Worm (Caenorhabditis elegans) whole organism, L2 larva: ENCODE data around the gene sucl-2.

Experiments used
- C34F6.9 ChIP-seq: fragments of 150-350 bp; optimal IDR thresholded peaks from 2 replicates; lab custom pipeline; 2014; ENCODE audit warnings: missing biosample characterization, missing genetic modification characterization
- F13H6.1 ChIP-seq: sonication (generic microtip); optimal IDR thresholded peaks from 2 replicates; lab custom pipeline; 2016; ENCODE audit warnings: missing genetic modification characterization, missing compliant biosample characterization
- R02D3.7 ChIP-seq: fragments of 150-350 bp; optimal IDR thresholded peaks from 2 replicates; lab custom pipeline; 2014; ENCODE audit warnings: missing biosample characterization, missing genetic modification characterization
- Y55F3AM.14 ChIP-seq: fragments of 200-800 bp; sonication (Bioruptor generic); optimal IDR thresholded peaks from 2 replicates; lab custom pipeline; 2018; ENCODE audit warnings: mild to moderate bottlenecking, missing genetic modification characterization, missing compliant biosample characterization
- ZK546.5 ChIP-seq: sonication (generic microtip); optimal IDR thresholded peaks from 2 replicates; lab custom pipeline; 2017; ENCODE audit warnings: missing biosample characterization, missing genetic modification characterization
- alr-1 ChIP-seq: fragments of 150-350 bp; optimal IDR thresholded peaks from 2 replicates; lab custom pipeline; 2014; ENCODE audit warnings: missing biosample characterization, missing genetic modification characterization
- blmp-1 ChIP-seq: sonication (generic microtip); optimal IDR thresholded peaks from 2 replicates; lab custom pipeline; 2017; ENCODE audit warnings: missing genetic modification characterization, mild to moderate bottlenecking, missing compliant biosample characterization, antibody characterized with exemption, moderate library complexity; ENCODE audit not compliant: insufficient read depth
- ceh-16 ChIP-seq: fragments of 150-350 bp; optimal IDR thresholded peaks from 2 replicates; lab custom pipeline; 2014; ENCODE audit warnings: missing biosample characterization, missing genetic modification characterization
- ceh-82 ChIP-seq: fragments of 150-350 bp; optimal IDR thresholded peaks from 2 replicates; lab custom pipeline; 2014; ENCODE audit warnings: missing biosample characterization, missing genetic modification characterization
- dmd-4 ChIP-seq: sonication (generic microtip); optimal IDR thresholded peaks from 2 replicates; lab custom pipeline; 2017; ENCODE audit warnings: missing biosample characterization, missing genetic modification characterization
- egl-27 ChIP-seq: sonication (generic microtip); optimal IDR thresholded peaks from 3 replicates; lab custom pipeline; 2017; ENCODE audit warnings: missing biosample characterization, missing genetic modification reagents, missing genetic modification characterization
- elt-3 ChIP-seq: sonication (generic microtip); optimal IDR thresholded peaks from 2 replicates; lab custom pipeline; 2017; ENCODE audit warnings: missing biosample characterization, missing genetic modification characterization
- fos-1 ChIP-seq: fragments of 150-350 bp; optimal IDR thresholded peaks from 2 replicates; lab custom pipeline; 2014; ENCODE audit warnings: missing biosample characterization, missing genetic modification characterization
- lin-11 ChIP-seq: fragments of 150-350 bp; sonication (generic microtip); optimal IDR thresholded peaks from 2 replicates; lab custom pipeline; 2014; ENCODE audit warnings: missing biosample characterization, missing genetic modification characterization, inconsistent platforms, mixed read lengths
- lin-13 ChIP-seq: fragments of 150-350 bp; optimal IDR thresholded peaks from 2 replicates; lab custom pipeline; 2014; ENCODE audit warnings: missing biosample characterization, missing genetic modification reagents, missing genetic modification characterization
- lin-39 ChIP-seq: fragments of 150-350 bp; optimal IDR thresholded peaks from 2 replicates; lab custom pipeline; 2014; ENCODE audit warnings: missing biosample characterization, missing genetic modification reagents, missing genetic modification characterization
- lsy-2 ChIP-seq, 2 experiments: fragments of 150-350 bp in 1 of 2; sonication (generic microtip) in 1 of 2; optimal IDR thresholded peaks; 2 replicates each; lab custom pipeline; 2014 to 2017; ENCODE audit warnings: missing biosample characterization in 2 of 2, missing genetic modification characterization in 2 of 2
- mab-5 ChIP-seq: fragments of 150-350 bp; optimal IDR thresholded peaks from 2 replicates; lab custom pipeline; 2014; ENCODE audit warnings: missing biosample characterization, missing genetic modification characterization
- mbf-1 ChIP-seq: sonication (generic microtip); optimal IDR thresholded peaks from 2 replicates; lab custom pipeline; 2017; ENCODE audit warnings: missing biosample characterization, missing genetic modification characterization
- nhr-10 ChIP-seq: sonication (generic microtip); optimal IDR thresholded peaks from 2 replicates; lab custom pipeline; 2017; ENCODE audit warnings: missing biosample characterization, missing genetic modification characterization
- nhr-12 ChIP-seq: fragments of 150-350 bp; optimal IDR thresholded peaks from 2 replicates; lab custom pipeline; 2014; ENCODE audit warnings: missing biosample characterization, missing genetic modification characterization
- nhr-129 ChIP-seq: fragments of 150-350 bp; optimal IDR thresholded peaks from 2 replicates; lab custom pipeline; 2014; ENCODE audit warnings: missing biosample characterization, missing genetic modification characterization
- nhr-23 ChIP-seq: fragments of 150-350 bp; optimal IDR thresholded peaks from 2 replicates; lab custom pipeline; 2014; ENCODE audit warnings: missing biosample characterization, missing genetic modification reagents, missing genetic modification characterization
- nhr-237 ChIP-seq: fragments of 150-350 bp; optimal IDR thresholded peaks from 2 replicates; lab custom pipeline; 2014; ENCODE audit warnings: missing biosample characterization, missing genetic modification characterization
- sem-4 ChIP-seq: fragments of 150-350 bp; optimal IDR thresholded peaks from 2 replicates; lab custom pipeline; 2014; ENCODE audit warnings: missing biosample characterization, missing genetic modification reagents, missing genetic modification characterization
- skn-1 ChIP-seq: sonication (generic microtip); optimal IDR thresholded peaks from 2 replicates; lab custom pipeline; 2017; ENCODE audit warnings: missing biosample characterization, missing genetic modification characterization
- sma-3 ChIP-seq: sonication (generic microtip); optimal IDR thresholded peaks from 2 replicates; lab custom pipeline; 2016; ENCODE audit warnings: missing genetic modification reagents, missing genetic modification characterization, missing compliant biosample characterization
- sma-9 ChIP-seq, 2 experiments: fragments of 150-350 bp in 1 of 2; sonication (generic microtip) in 1 of 2; optimal IDR thresholded peaks; 2 replicates each; lab custom pipeline; 2014 to 2016; ENCODE audit warnings: missing genetic modification characterization in 2 of 2, mild to moderate bottlenecking in 1 of 2, missing biosample characterization in 1 of 2, missing compliant biosample characterization in 1 of 2, missing genetic modification reagents in 1 of 2, moderate library complexity in 1 of 2
- snpc-4 ChIP-seq: fragments of 150-350 bp; optimal IDR thresholded peaks from 2 replicates; lab custom pipeline; 2014; ENCODE audit warnings: missing biosample characterization, missing genetic modification characterization
- unc-39 ChIP-seq: fragments of 150-350 bp; optimal IDR thresholded peaks from 2 replicates; lab custom pipeline; 2014; ENCODE audit warnings: missing biosample characterization, missing genetic modification characterization
- unc-62 ChIP-seq: fragments of 150-350 bp; optimal IDR thresholded peaks from 2 replicates; lab custom pipeline; 2014; ENCODE audit warnings: missing biosample characterization, missing genetic modification reagents, missing genetic modification characterization
- zag-1 ChIP-seq: fragments of 150-350 bp; optimal IDR thresholded peaks from 2 replicates; lab custom pipeline; 2014; ENCODE audit warnings: missing biosample characterization, missing genetic modification characterization
- ztf-11 ChIP-seq: sonication (generic microtip); optimal IDR thresholded peaks from 2 replicates; lab custom pipeline; 2017; ENCODE audit warnings: missing biosample characterization, missing genetic modification characterization
- ztf-4 ChIP-seq: fragments of 150-350 bp; optimal IDR thresholded peaks from 2 replicates; lab custom pipeline; 2014; ENCODE audit warnings: missing biosample characterization, missing genetic modification characterization

sucl-2 gene

DNA sequence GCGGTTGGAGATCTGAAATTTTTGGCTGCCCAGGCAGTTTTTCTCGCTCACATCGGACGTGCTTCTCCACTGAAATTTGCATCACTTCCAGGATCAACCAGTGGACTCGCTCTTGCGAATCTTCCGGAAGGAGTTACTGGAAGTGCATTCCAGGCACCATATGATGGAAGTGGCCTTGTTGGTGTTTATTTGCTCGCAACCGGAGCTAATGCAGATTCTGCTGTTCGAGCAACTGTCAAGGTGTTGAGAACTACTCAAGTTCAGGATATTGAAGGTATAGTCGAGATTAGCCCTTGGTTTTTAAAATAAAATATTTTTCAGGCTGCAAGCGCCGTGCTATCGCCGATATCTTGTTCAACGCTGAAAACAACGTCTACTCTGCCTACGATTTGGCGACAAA is 20.4 kb downstream of the sucl-2 start:
- TF ChIP-seq blmp-1 (no peak), sma-3 (GFP tag; lab: Kevin White, UChicago) (no peak), lsy-2 (tag; optimal IDR thresholded peaks at IDR 0.05; lab: Kevin White, UChicago) (no peak), nhr-12 (no peak), unc-39 (tag; lab: Kevin White, UChicago) (no peak), skn-1 (tag; lab: Kevin White, UChicago) (no peak), sem-4 (no peak), snpc-4 (tag; lab: Kevin White, UChicago) (no peak), nhr-10 (tag; lab: Kevin White, UChicago) (no peak)
- TF ChIP-seq, all 48 proteins: peak for 0

DNA sequence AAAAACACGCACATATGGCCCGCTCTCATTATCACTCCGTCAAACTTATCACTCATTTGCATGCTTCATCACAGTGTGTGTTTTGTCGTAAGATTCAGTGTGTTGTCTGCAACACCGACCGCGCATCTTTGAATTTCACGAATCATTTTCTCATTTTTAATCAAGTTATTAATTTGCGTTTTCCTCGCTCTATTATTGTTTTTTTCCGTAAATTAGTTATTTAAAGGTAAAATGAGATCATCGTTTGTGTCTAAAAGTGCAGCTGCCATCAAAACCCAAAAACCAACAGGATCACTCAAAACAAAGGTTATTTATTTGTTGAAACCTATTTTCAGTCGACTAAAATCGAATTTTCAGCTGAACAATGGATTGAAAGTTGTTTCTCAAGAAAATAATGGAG is 21.6 kb downstream of the sucl-2 start, which contains the start of the genes T24C4.5 and ucr-2.3:
T24C4.5 (minus strand) TSS at position 101 of the 400 bp plus-strand sequence.
ucr-2.3 (plus strand) TSS at position 227 of the 400 bp plus-strand sequence.
- TF ChIP-seq Y55F3AM.14 (GFP tag; lab: Kevin White, UChicago) = no peak
- no peak for TF ChIP-seq ceh-82 (tag; lab: Kevin White, UChicago)
- TF ChIP-seq nhr-10 (tag; lab: Kevin White, UChicago) = no peak
- TF ChIP-seq C34F6.9 (tag; lab: Kevin White, UChicago) = no peak
- TF ChIP-seq unc-39 (tag; lab: Kevin White, UChicago) = no peak
- no peak for TF ChIP-seq sem-4
- no peak for TF ChIP-seq alr-1 (tag; lab: Kevin White, UChicago)
- no peak for TF ChIP-seq lin-13
- TF ChIP-seq mab-5 = no peak
- no peak for TF ChIP-seq nhr-12
- no peak for TF ChIP-seq ztf-4 (tag; lab: Kevin White, UChicago)
- TF ChIP-seq, all 48 proteins: peak for 0

DNA sequence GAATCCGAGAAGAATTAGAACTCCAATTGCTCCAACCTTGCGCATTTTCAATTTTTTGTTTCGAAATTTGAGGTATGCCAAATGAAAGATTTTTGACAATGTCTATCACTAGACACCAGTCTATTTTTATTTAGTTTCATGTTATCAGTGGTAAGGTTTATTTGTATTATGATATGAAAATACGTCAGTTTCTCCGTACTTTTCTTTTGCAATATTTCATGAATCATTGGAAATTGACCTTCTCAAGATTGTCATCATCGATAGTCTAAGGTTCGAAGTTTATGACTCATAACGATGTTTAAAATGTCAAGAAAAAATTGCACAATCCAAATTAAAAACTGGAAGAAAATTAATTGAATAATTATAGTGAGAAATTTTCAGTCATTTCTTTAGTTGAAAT is 27.8 kb downstream of the sucl-2 start, which contains the start of gene clc-19:
clc-19 (minus strand) TSS at position 135 of the 400 bp plus-strand sequence.
- TF ChIP-seq fos-1 (tag; lab: Kevin White, UChicago) (peak; percentile 88), mbf-1 (tag; lab: Kevin White, UChicago) (no peak)
- TF ChIP-seq, all 48 proteins: peak for 1

DNA sequence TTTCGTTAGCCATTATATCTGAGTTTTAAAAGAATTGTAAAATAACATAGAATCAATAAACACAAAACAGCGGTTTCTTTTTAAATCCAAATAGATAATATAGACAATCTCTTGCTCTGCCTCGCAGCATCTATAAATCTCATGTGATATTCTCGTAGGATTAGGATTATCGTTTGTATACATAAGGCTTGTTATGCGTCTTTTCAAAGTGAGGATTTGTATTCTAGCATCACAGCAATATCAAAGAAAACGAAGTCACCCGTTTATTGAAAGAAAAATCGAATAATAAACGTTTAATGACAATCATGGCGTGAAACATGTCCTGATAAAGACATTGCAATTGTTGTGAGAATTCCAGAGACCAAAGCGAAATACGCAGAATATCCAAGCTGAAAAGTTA is 28.8 kb downstream of the sucl-2 start, which contains the start of the genes T24C4.3 and clc-20:
T24C4.3 (minus strand) TSS at position 101 of the 400 bp plus-strand sequence.
clc-20 (plus strand) TSS at position 211 of the 400 bp plus-strand sequence.
- TF ChIP-seq ztf-11 (tag; lab: Kevin White, UChicago) (no peak), sem-4 (no peak), alr-1 (tag; lab: Kevin White, UChicago) (no peak), nhr-23 (tag; lab: Kevin White, UChicago) (no peak)

DNA sequence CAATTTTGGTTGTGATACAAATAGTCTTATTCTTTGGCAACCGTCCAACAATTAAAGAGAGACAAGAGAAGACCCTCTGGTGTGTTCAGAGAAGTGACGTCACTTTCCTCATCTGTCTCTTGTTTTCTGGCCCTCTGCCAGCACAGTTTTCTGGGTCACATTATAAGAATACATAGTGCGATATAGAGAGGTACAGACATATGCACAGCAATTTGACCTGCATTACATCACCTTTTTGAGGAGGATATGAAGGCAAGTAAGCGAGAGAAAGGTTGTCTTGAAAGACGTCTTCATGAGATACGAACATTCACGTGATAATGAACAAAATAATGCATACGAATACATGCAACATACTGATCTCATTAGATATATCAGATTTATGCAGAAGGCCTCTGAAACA is 30.7 kb downstream of the sucl-2 start:
- TF ChIP-seq lin-13 (no peak), zag-1 (tag; lab: Kevin White, UChicago) (no peak), F13H6.1 (tag; lab: Kevin White, UChicago) (no peak), egl-27 (no peak), lin-39 (tag; lab: Kevin White, UChicago) (no peak), ceh-16 (tag; lab: Kevin White, UChicago) (no peak), sma-9 (GFP tag; optimal IDR thresholded peaks at IDR 0.05; lab: Kevin White, UChicago) (no peak), sma-9 (tag; optimal IDR thresholded peaks at IDR 0.05; lab: Kevin White, UChicago) (no peak), mab-5 (no peak), blmp-1 (no peak), unc-62 (no peak), R02D3.7 (tag; lab: Kevin White, UChicago) (no peak), ZK546.5 (tag; lab: Kevin White, UChicago) (no peak), sem-4 (no peak), dmd-4 (no peak), elt-3 (tag; lab: Kevin White, UChicago) (no peak), nhr-237 (no peak), lin-11 (tag; lab: Kevin White, UChicago) (no peak), skn-1 (tag; lab: Kevin White, UChicago) (no peak), nhr-129 (tag; lab: Kevin White, UChicago) (no peak)
